Fruit fly (Drosophila melanogaster) whole organism, pupa: ENCODE measurements around the gene CG6503.

Experiments used
- CG13204 ChIP-seq: fragments of 200-800 bp; sonication (Bioruptor generic); optimal IDR thresholded peaks from 2 replicates; lab custom pipeline; 2018; ENCODE audit warnings: missing biosample characterization, mild to moderate bottlenecking, missing genetic modification characterization, moderate library complexity
- CG14655 ChIP-seq: fragments of 200-800 bp; sonication (Bioruptor generic); optimal IDR thresholded peaks from 3 replicates; lab custom pipeline; 2017; ENCODE audit warnings: mild to moderate bottlenecking, missing biosample characterization, missing genetic modification reagents, missing genetic modification characterization
- CG17806 ChIP-seq: fragments of 200-800 bp; sonication (Bioruptor generic); optimal IDR thresholded peaks from 2 replicates; lab custom pipeline; 2018; ENCODE audit warnings: missing biosample characterization, mild to moderate bottlenecking, missing genetic modification characterization, moderate library complexity
- CG32121 ChIP-seq: fragments of 200-800 bp; sonication (Bioruptor generic); IDR thresholded peaks from 2 replicates; pipeline ENCODE4 v1.3.6; 2022; ENCODE audit warnings: missing biosample characterization, missing genetic modification characterization
- CG34367 ChIP-seq: fragments of 200-800 bp; sonication (Bioruptor generic); optimal IDR thresholded peaks from 2 replicates; lab custom pipeline; 2018; ENCODE audit warnings: missing biosample characterization, mild to moderate bottlenecking, missing genetic modification characterization
- CG8159 ChIP-seq: fragments of 200-800 bp; sonication (Bioruptor generic); optimal IDR thresholded peaks from 3 replicates; lab custom pipeline; 2018; ENCODE audit warnings: missing biosample characterization, mild to moderate bottlenecking, missing genetic modification characterization, moderate library complexity
- CG8301 ChIP-seq: fragments of 200-800 bp; sonication (Bioruptor generic); optimal IDR thresholded peaks from 2 replicates; lab custom pipeline; 2018; ENCODE audit warnings: missing biosample characterization, mild to moderate bottlenecking, missing genetic modification characterization
- D1 ChIP-seq: fragments of 200-800 bp; sonication (Bioruptor generic); optimal IDR thresholded peaks from 2 replicates; lab custom pipeline; 2018; ENCODE audit warnings: missing biosample characterization, mild to moderate bottlenecking, missing genetic modification characterization, moderate library complexity
- Ets98B ChIP-seq: fragments of 200-800 bp; sonication (Bioruptor generic); IDR thresholded peaks from 2 replicates; pipeline ENCODE4 v1.3.6; 2022; ENCODE audit warnings: missing biosample characterization, missing genetic modification characterization
- Pif1A ChIP-seq: fragments of 200-800 bp; sonication (Bioruptor generic); optimal IDR thresholded peaks from 3 replicates; lab custom pipeline; 2016; ENCODE audit warnings: missing biosample characterization, missing genetic modification characterization
- Pif1B ChIP-seq: fragments of 200-800 bp; sonication (Bioruptor generic); optimal IDR thresholded peaks from 3 replicates; lab custom pipeline; 2016; ENCODE audit warnings: missing biosample characterization, missing genetic modification characterization
- rn ChIP-seq: fragments of 200-800 bp; sonication (Bioruptor generic); IDR thresholded peaks from 2 replicates; pipeline ENCODE4 v1.3.6; 2022; ENCODE audit warnings: missing biosample characterization, missing genetic modification characterization

- TF ChIP-seq D1 (no peak), rn (no peak), Pif1B (GFP tag; lab: Kevin White, UChicago) (no peak), CG13204 (GFP tag; lab: Kevin White, UChicago) (no peak), CG8301 (tag; lab: Kevin White, UChicago) (no peak), CG34367 (tag; lab: Kevin White, UChicago) (no peak), CG32121 (GFP tag; lab: Robert Waterston, UW) (no peak), CG17806 (tag; lab: Kevin White, UChicago) (no peak), CG8159 (tag; lab: Kevin White, UChicago) (no peak), Pif1A (GFP tag; lab: Kevin White, UChicago) (no peak), Ets98B (no peak), CG14655 (GFP tag; lab: Kevin White, UChicago) (no peak)
These were observed 31.7 kb upstream of the CG6503 start, which contains the start of gene CG14237 for dm6 chr3R:26456577-26456976.
